Fruit fly (Drosophila melanogaster): ENCODE measurements around the gene CG43673.
"Not testable (repeated sequence)": the region's sequence is repeated elsewhere in the genome, so short reads cannot be mapped to it uniquely, and the experiment has no call there.

CG43673 gene

dm6 chrX:15795951-15796443 is 17.1 kb downstream of the CG43673 start, which contains the start of gene sordd1 (continued):
- peak; percentile 31 for TF ChIP-seq sens (GFP tag)
- peak; percentile 70; the same call in 1 of the 2 replicates for TF ChIP-seq sna (GFP tag; IDR thresholded peaks at IDR 0.05; ENCODE audit: partially characterized antibody)
- peak; percentile 87 for TF ChIP-seq CG42726 (GFP tag; IDR thresholded peaks at IDR 0.05; ENCODE audit: partially characterized antibody)
- TF ChIP-seq Scr (GFP tag; IDR thresholded peaks at IDR 0.05; ENCODE audit: partially characterized antibody) = peak; percentile 92
- TF ChIP-seq CG2129 (GFP tag; IDR thresholded peaks at IDR 0.05; ENCODE audit: partially characterized antibody) = peak; percentile 81
- peak; percentile 31 for TF ChIP-seq pzg (GFP tag; optimal IDR thresholded peaks at IDR 0.05)
- peak; percentile 85 for TF ChIP-seq unc-4 (GFP tag; IDR thresholded peaks at IDR 0.05; ENCODE audit: partially characterized antibody)
- peak; percentile 81 for TF ChIP-seq ato (GFP tag; IDR thresholded peaks at IDR 0.05; ENCODE audit: partially characterized antibody)
- TF ChIP-seq tna (GFP tag; IDR thresholded peaks at IDR 0.05; ENCODE audit: partially characterized antibody) = peak; percentile 86
- peak; percentile 81 for TF ChIP-seq BEAF-32 (GFP tag; optimal IDR thresholded peaks at IDR 0.05)
- TF ChIP-seq inv (GFP tag; IDR thresholded peaks at IDR 0.05; ENCODE audit: partially characterized antibody) = peak; percentile 95
- TF ChIP-seq CG13287 (GFP tag; IDR thresholded peaks at IDR 0.05; ENCODE audit: partially characterized antibody) = peak; percentile 89
- TF ChIP-seq CG8290 (GFP tag; optimal IDR thresholded peaks at IDR 0.05) = peak; percentile 74
- peak in 1 of 2 experiments; percentile 63 for TF ChIP-seq CG8290 (tag; optimal IDR thresholded peaks at IDR 0.05)
- TF ChIP-seq slbo (GFP tag; IDR thresholded peaks at IDR 0.05) = peak; percentile 39; the same call in 1 of the 2 replicates
- peak; percentile 88 for TF ChIP-seq nerfin-2 (GFP tag; IDR thresholded peaks at IDR 0.05; ENCODE audit: partially characterized antibody)
- TF ChIP-seq MESR4 (GFP tag; optimal IDR thresholded peaks at IDR 0.05) = peak; percentile 8
- TF ChIP-seq Dref (GFP tag; IDR thresholded peaks at IDR 0.05) = peak; percentile 79
- TF ChIP-seq hb (GFP tag; IDR thresholded peaks at IDR 0.05; ENCODE audit: partially characterized antibody) = peak; percentile 82
- peak; percentile 97 for TF ChIP-seq CG16813 (GFP tag; IDR thresholded peaks at IDR 0.05; ENCODE audit: partially characterized antibody)
- TF ChIP-seq gfzf (GFP tag; optimal IDR thresholded peaks at IDR 0.05) = peak; percentile 2
- peak; percentile 92 for TF ChIP-seq HLH4C (GFP tag; IDR thresholded peaks at IDR 0.05; ENCODE audit: partially characterized antibody)
- peak; percentile 85 for TF ChIP-seq CG34224 (GFP tag; IDR thresholded peaks at IDR 0.05; ENCODE audit: partially characterized antibody)
- peak; percentile 87 for TF ChIP-seq Dll (GFP tag; IDR thresholded peaks at IDR 0.05; ENCODE audit: partially characterized antibody)
- peak; percentile 85 for TF ChIP-seq bbx (GFP tag; IDR thresholded peaks at IDR 0.05; ENCODE audit: partially characterized antibody)
- 0 out of 2 replicates have a peak, but pooled peaks have one; percentile 27 for TF ChIP-seq Rfx (GFP tag; IDR thresholded peaks at IDR 0.05)
- peak; percentile 97 for TF ChIP-seq CG6791 (GFP tag; IDR thresholded peaks at IDR 0.05; ENCODE audit: partially characterized antibody)
- TF ChIP-seq zen2 (GFP tag; IDR thresholded peaks at IDR 0.05; ENCODE audit: partially characterized antibody) = peak; percentile 75; the same call in 2 of the 3 replicates
- TF ChIP-seq CG2116 (GFP tag; optimal IDR thresholded peaks at IDR 0.05) = peak; percentile 63
- peak; percentile 82 for TF ChIP-seq Doc3 (GFP tag; IDR thresholded peaks at IDR 0.05; ENCODE audit: partially characterized antibody)
- TF ChIP-seq hbn (GFP tag; IDR thresholded peaks at IDR 0.05; ENCODE audit: partially characterized antibody) = peak; percentile 83
- TF ChIP-seq lola (GFP tag; optimal IDR thresholded peaks at IDR 0.05) = peak in 1 of 3 experiments; percentile 77
- TF ChIP-seq CG3847 (GFP tag; IDR thresholded peaks at IDR 0.05) = peak; percentile 35; the same call in 1 of the 2 replicates
- TF ChIP-seq Hr78 (GFP tag; optimal IDR thresholded peaks at IDR 0.05) = peak in 1 of 2 experiments; percentile 58

- TF ChIP-seq CG42726 (GFP tag; IDR thresholded peaks at IDR 0.05; ENCODE audit: partially characterized antibody) (peak; percentile 80; the same call in 1 of the 2 replicates), CG7357 (GFP tag; IDR thresholded peaks at IDR 0.05) (0 out of 3 replicates have a peak, but pooled peaks have one; percentile 20), Dll (GFP tag; IDR thresholded peaks at IDR 0.05; ENCODE audit: partially characterized antibody) (peak; percentile 80), sens (GFP tag) (peak; percentile 65), bbx (GFP tag; IDR thresholded peaks at IDR 0.05; ENCODE audit: partially characterized antibody) (peak; percentile 86), CG30020 (tag; optimal IDR thresholded peaks at IDR 0.05) (peak; percentile 88), Bgb (GFP tag; IDR thresholded peaks at IDR 0.05; ENCODE audit: partially characterized antibody) (peak; percentile 94), CG8290 (GFP tag; optimal IDR thresholded peaks at IDR 0.05) (peak; percentile 87), Scr (GFP tag; IDR thresholded peaks at IDR 0.05; ENCODE audit: partially characterized antibody) (peak; percentile 81), Gug (GFP tag; IDR thresholded peaks at IDR 0.05) (peak; percentile 21; the same call in 1 of the 4 replicates), tna (GFP tag; IDR thresholded peaks at IDR 0.05; ENCODE audit: partially characterized antibody) (peak; percentile 62), CG13287 (GFP tag; IDR thresholded peaks at IDR 0.05; ENCODE audit: partially characterized antibody) (peak; percentile 33), mld (GFP tag; IDR thresholded peaks at IDR 0.05; ENCODE audit: partially characterized antibody) (0 out of 3 replicates have a peak, but pooled peaks have one; percentile 20), vnd (GFP tag; IDR thresholded peaks at IDR 0.05; ENCODE audit: partially characterized antibody) (peak; percentile 68), Ptx1 (GFP tag; IDR thresholded peaks at IDR 0.05) (0 out of 2 replicates have a peak, but pooled peaks have one; percentile 11), unc-4 (GFP tag; IDR thresholded peaks at IDR 0.05; ENCODE audit: partially characterized antibody) (peak; percentile 84), chinmo (GFP tag; IDR thresholded peaks at IDR 0.05; ENCODE audit: partially characterized antibody) (0 out of 4 replicates have a peak, but pooled peaks have one; percentile 20)
- not testable (repeated sequence) for TF ChIP-seq CG8290 (tag; optimal IDR thresholded peaks at IDR 0.05)
Observed at dm6 chrX:15799085-15799557, 20.2 kb downstream of the CG43673 start, which contains the start of the genes sordd2 and CG15602. Gene sordd2, minus strand, starts transcription at chrX:15799162. Gene CG15602, plus strand, starts transcription at chrX:15799426.
